Fruit fly (Drosophila melanogaster): ENCODE measurements around the gene slp2.

slp2 gene

dm6 chr2L:3872283-3872682 lies 35.6 kb downstream of the slp2 start, which contains the start of gene CG31957 (continued):
- TF ChIP-seq CG11504 (tag; optimal IDR thresholded peaks at IDR 0.05) (no peak), dmrt11E (tag; optimal IDR thresholded peaks at IDR 0.05) (peak; percentile 5), nerfin-1 (tag; optimal IDR thresholded peaks at IDR 0.05) (no peak), otp (GFP tag; IDR thresholded peaks at IDR 0.05) (no peak), gfzf (GFP tag; optimal IDR thresholded peaks at IDR 0.05) (peak; percentile 13), Antp (GFP tag; optimal IDR thresholded peaks at IDR 0.05) (peak; percentile 63), pros (GFP tag; optimal IDR thresholded peaks at IDR 0.05) (no peak), CG13296 (GFP tag; optimal IDR thresholded peaks at IDR 0.05) (no peak), esg (GFP tag; conservative IDR thresholded peaks at IDR 0.05) (no peak), Atf6 (GFP tag; IDR thresholded peaks at IDR 0.05) (0 out of 2 replicates have a peak, but pooled peaks have one; percentile 40), GATAe (GFP tag; conservative IDR thresholded peaks at IDR 0.05) (no peak), Tbp (GFP tag; optimal IDR thresholded peaks at IDR 0.05) (no peak), usp (GFP tag; optimal IDR thresholded peaks at IDR 0.05) (no peak), CG14050 (GFP tag; IDR thresholded peaks at IDR 0.05) (no peak), BEAF-32 (GFP tag; optimal IDR thresholded peaks at IDR 0.05) (peak; percentile 96), ewg (GFP tag; optimal IDR thresholded peaks at IDR 0.05) (peak; percentile 22), CG12744 (GFP tag; optimal IDR thresholded peaks at IDR 0.05) (no peak), slou (GFP tag; optimal IDR thresholded peaks at IDR 0.05) (peak; percentile 41), dan (GFP tag; IDR thresholded peaks at IDR 0.05) (no peak), CG4424 (GFP tag; optimal IDR thresholded peaks at IDR 0.05) (peak; percentile 28), CG5953 (GFP tag; IDR thresholded peaks at IDR 0.05) (no peak), dm (GFP tag; optimal IDR thresholded peaks at IDR 0.05) (peak; percentile 23), CG9437 (GFP tag; optimal IDR thresholded peaks at IDR 0.05) (no peak), H2.0 (GFP tag; IDR thresholded peaks at IDR 0.05) (peak; percentile 66), Dll (GFP tag; IDR thresholded peaks at IDR 0.05; ENCODE audit: partially characterized antibody) (peak; percentile 94), cato (GFP tag; optimal IDR thresholded peaks at IDR 0.05; ENCODE audit: borderline replicate concordance) (no peak), CG30020 (tag; optimal IDR thresholded peaks at IDR 0.05) (no peak), tio (GFP tag; optimal IDR thresholded peaks at IDR 0.05) (no peak), Oli (tag; optimal IDR thresholded peaks at IDR 0.05) (no peak), trh (GFP tag; optimal IDR thresholded peaks at IDR 0.05) (no peak), CG6683 (GFP tag; optimal IDR thresholded peaks at IDR 0.05) (no peak), CG17328 (GFP tag; IDR thresholded peaks at IDR 0.05) (no peak; the same call in none of the 2 replicates), CG13424 (tag; optimal IDR thresholded peaks at IDR 0.05) (no peak), gro (GFP tag; optimal IDR thresholded peaks at IDR 0.05) (peak; percentile 81), slp2 (GFP tag; optimal IDR thresholded peaks at IDR 0.05) (peak; percentile 1), br (optimal IDR thresholded peaks at IDR 0.05) (no peak), CG10274 (GFP tag; optimal IDR thresholded peaks at IDR 0.05) (no peak), exex (tag; optimal IDR thresholded peaks at IDR 0.05) (no peak), CkIIα-i1 (GFP tag; IDR thresholded peaks at IDR 0.05) (no peak), CG14667 (GFP tag; IDR thresholded peaks at IDR 0.05) (no peak), ham (GFP tag; IDR thresholded peaks at IDR 0.05) (no peak), Drgx (GFP tag; IDR thresholded peaks at IDR 0.05) (no peak), nau (GFP tag; optimal IDR thresholded peaks at IDR 0.05) (no peak), Lpt (GFP tag; optimal IDR thresholded peaks at IDR 0.05) (no peak), CG30403 (GFP tag; optimal IDR thresholded peaks at IDR 0.05) (peak; percentile 69), ato (GFP tag; IDR thresholded peaks at IDR 0.05; ENCODE audit: partially characterized antibody) (peak; percentile 92), CG34422 (GFP tag; IDR thresholded peaks at IDR 0.05) (peak; percentile 66), NfI (GFP tag; optimal IDR thresholded peaks at IDR 0.05) (peak; percentile 40), Hr51 (GFP tag; optimal IDR thresholded peaks at IDR 0.05) (peak in 1 of 2 experiments; percentile 83), Camta (GFP tag; optimal IDR thresholded peaks at IDR 0.05) (peak; percentile 15), fru (optimal IDR thresholded peaks at IDR 0.05) (no peak), CG7556 (GFP tag; optimal IDR thresholded peaks at IDR 0.05) (no peak)
